Fruit fly (Drosophila melanogaster) whole organism, embryonic: ENCODE results near the gene MED22.

Source experiments
- Adf1 ChIP-seq: fragments of 200-800 bp; sonication (Bioruptor generic); IDR thresholded peaks from 2 replicates; pipeline ENCODE4 v1.3.6; 2022; ENCODE audit warnings: missing biosample characterization, missing genetic modification characterization
- Bdp1 ChIP-seq: fragments of 200-800 bp; sonication (Bioruptor generic); optimal IDR thresholded peaks from 3 replicates; lab custom pipeline; 2016; ENCODE audit warnings: missing biosample characterization, missing genetic modification characterization
- CG1024 ChIP-seq: fragments of 200-800 bp; sonication (Bioruptor generic); IDR thresholded peaks from 2 replicates; pipeline ENCODE4 v1.3.6; 2022; ENCODE audit warnings: missing biosample characterization, missing genetic modification characterization
- CG11456 ChIP-seq: fragments of 200-800 bp; sonication (Bioruptor generic); IDR thresholded peaks from 3 replicates; pipeline ENCODE4 v1.3.6; 2022; ENCODE audit warnings: missing biosample characterization, missing genetic modification characterization
- CG14441 ChIP-seq: fragments of 200-800 bp; sonication (Bioruptor generic); IDR thresholded peaks from 2 replicates; pipeline ENCODE4 v1.3.6; 2022; ENCODE audit warnings: missing biosample characterization, missing genetic modification characterization
- CG14860 ChIP-seq: fragments of 200-800 bp; sonication (Bioruptor generic); IDR thresholded peaks from 3 replicates; pipeline ENCODE4 v1.3.6; 2022; ENCODE audit warnings: missing biosample characterization, missing genetic modification characterization; ENCODE audit not compliant: partially characterized antibody
- CG15073 ChIP-seq: fragments of 200-800 bp; sonication (Bioruptor generic); optimal IDR thresholded peaks from 2 replicates; lab custom pipeline; 2016; ENCODE audit warnings: missing biosample characterization, missing genetic modification characterization
- CG15479 ChIP-seq: fragments of 200-800 bp; sonication (Bioruptor generic); optimal IDR thresholded peaks from 3 replicates; lab custom pipeline; 2019; ENCODE audit warnings: missing biosample characterization, mild to moderate bottlenecking, missing genetic modification characterization, moderate library complexity
- CG18599 ChIP-seq: fragments of 200-800 bp; sonication (Bioruptor generic); optimal IDR thresholded peaks from 3 replicates; lab custom pipeline; 2017; ENCODE audit warnings: missing biosample characterization, missing genetic modification characterization, mild to moderate bottlenecking, moderate library complexity, missing genetic modification reagents
- CG18764 ChIP-seq: fragments of 200-800 bp; sonication (Bioruptor generic); optimal IDR thresholded peaks from 3 replicates; lab custom pipeline; 2016; ENCODE audit warnings: missing biosample characterization, missing genetic modification characterization
- CG2875 ChIP-seq: fragments of 200-800 bp; sonication (Bioruptor generic); optimal IDR thresholded peaks from 2 replicates; lab custom pipeline; 2017; ENCODE audit warnings: missing biosample characterization, mild to moderate bottlenecking, missing genetic modification characterization, missing genetic modification reagents
- CG3065 ChIP-seq: fragments of 200-800 bp; sonication (Bioruptor generic); optimal IDR thresholded peaks from 2 replicates; lab custom pipeline; 2016; ENCODE audit warnings: missing biosample characterization, missing genetic modification characterization
- CG31365 ChIP-seq: fragments of 200-800 bp; sonication (Bioruptor generic); optimal IDR thresholded peaks from 2 replicates; lab custom pipeline; 2018; ENCODE audit warnings: missing biosample characterization, mild to moderate bottlenecking, missing genetic modification characterization
- CG3407 ChIP-seq: fragments of 200-800 bp; sonication (Bioruptor generic); optimal IDR thresholded peaks from 2 replicates; lab custom pipeline; 2018; ENCODE audit warnings: missing biosample characterization, mild to moderate bottlenecking, missing genetic modification characterization
- CG7786 ChIP-seq: fragments of 200-800 bp; sonication (Bioruptor generic); optimal IDR thresholded peaks from 2 replicates; lab custom pipeline; 2016; ENCODE audit warnings: missing biosample characterization, missing genetic modification characterization
- CG7963 ChIP-seq: fragments of 200-800 bp; sonication (Bioruptor generic); IDR thresholded peaks from 3 replicates; pipeline ENCODE4 v1.3.6; 2022; ENCODE audit warnings: missing biosample characterization, missing genetic modification characterization; ENCODE audit not compliant: partially characterized antibody
- CHES-1-like ChIP-seq: fragments of 200-800 bp; sonication (Bioruptor generic); optimal IDR thresholded peaks from 2 replicates; lab custom pipeline; 2016; ENCODE audit warnings: missing biosample characterization, missing genetic modification characterization
- D ChIP-seq, 2 experiments: fragments of 200-800 bp in 1 of 2; fragments of >200 bp in 1 of 2; sonication (Bioruptor generic) in 1 of 2; optimal IDR thresholded peaks; 2 replicates in 1 of 2; 3 replicates in 1 of 2; lab custom pipeline; 2017; ENCODE audit warnings: mild to moderate bottlenecking in 1 of 2, missing biosample characterization in 1 of 2, missing genetic modification characterization in 1 of 2, missing genetic modification reagents in 1 of 2
- Doc2 ChIP-seq: fragments of 200-800 bp; sonication (Bioruptor generic); IDR thresholded peaks from 2 replicates; pipeline ENCODE4 v1.3.6; 2022; ENCODE audit warnings: missing biosample characterization, missing genetic modification characterization
- E2f2 ChIP-seq: fragments of 200-800 bp; sonication (Bioruptor generic); IDR thresholded peaks from 2 replicates; pipeline ENCODE4 v1.3.6; 2022; ENCODE audit warnings: missing biosample characterization, missing genetic modification characterization
- GATAe ChIP-seq: fragments of 200-800 bp; sonication (Bioruptor generic); conservative IDR thresholded peaks from 2 replicates; pipeline ENCODE4 v1.3.6; 2022; ENCODE audit warnings: missing biosample characterization, missing genetic modification characterization
- HmgD ChIP-seq: fragments of 200-800 bp; sonication (Bioruptor generic); optimal IDR thresholded peaks from 3 replicates; lab custom pipeline; 2016; ENCODE audit warnings: missing biosample characterization, missing genetic modification characterization
- NFAT ChIP-seq: fragments of 200-800 bp; sonication (Bioruptor generic); IDR thresholded peaks from 2 replicates; pipeline ENCODE4 v1.3.6; 2022; ENCODE audit warnings: missing biosample characterization, missing genetic modification characterization
- Oaz ChIP-seq: fragments of 200-800 bp; sonication (Bioruptor generic); IDR thresholded peaks from 2 replicates; pipeline ENCODE4 v1.3.6; 2022; ENCODE audit warnings: missing biosample characterization, missing genetic modification characterization
- TFAM ChIP-seq: fragments of 200-800 bp; sonication (Bioruptor generic); optimal IDR thresholded peaks from 2 replicates; lab custom pipeline; 2017; ENCODE audit warnings: missing biosample characterization, missing genetic modification characterization, inconsistent platforms
- Xrp1 ChIP-seq: fragments of 200-800 bp; sonication (Bioruptor generic); IDR thresholded peaks from 2 replicates; pipeline ENCODE4 v1.3.6; 2022; ENCODE audit warnings: missing biosample characterization, missing genetic modification characterization
- ems ChIP-seq: fragments of 200-800 bp; sonication (Bioruptor generic); optimal IDR thresholded peaks from 3 replicates; lab custom pipeline; 2016; ENCODE audit warnings: missing biosample characterization, missing genetic modification characterization
- en ChIP-seq: fragments of 200-800 bp; sonication (Bioruptor generic); optimal IDR thresholded peaks from 2 replicates; lab custom pipeline; 2016; ENCODE audit warnings: missing biosample characterization, missing genetic modification characterization
- esg ChIP-seq: fragments of 200-800 bp; sonication (Bioruptor generic); conservative IDR thresholded peaks from 2 replicates; pipeline ENCODE4 v1.3.6; 2022; ENCODE audit warnings: missing biosample characterization, missing genetic modification characterization
- eve ChIP-seq, 2 experiments: fragments of >200 bp; optimal IDR thresholded peaks; 2 replicates each; lab custom pipeline; 2017; ENCODE audit warnings: missing biosample characterization in 2 of 2, missing genetic modification characterization in 2 of 2
- fd102C ChIP-seq: fragments of 200-800 bp; sonication (Bioruptor generic); optimal IDR thresholded peaks from 2 replicates; lab custom pipeline; 2018; ENCODE audit warnings: missing biosample characterization, mild to moderate bottlenecking, missing genetic modification characterization, moderate library complexity
- gcm ChIP-seq: fragments of 200-800 bp; sonication (Bioruptor generic); optimal IDR thresholded peaks from 2 replicates; lab custom pipeline; 2019; ENCODE audit warnings: missing biosample characterization, mild to moderate bottlenecking, missing genetic modification characterization, moderate library complexity
- gsb-n ChIP-seq: fragments of 200-800 bp; sonication (Bioruptor generic); optimal IDR thresholded peaks from 3 replicates; lab custom pipeline; 2018; ENCODE audit warnings: missing biosample characterization, mild to moderate bottlenecking, missing genetic modification characterization
- her ChIP-seq: fragments of 200-800 bp; sonication (Bioruptor generic); optimal IDR thresholded peaks from 2 replicates; lab custom pipeline; 2016; ENCODE audit warnings: missing biosample characterization, missing genetic modification characterization
- kay ChIP-seq: fragments of 200-800 bp; sonication (Bioruptor generic); optimal IDR thresholded peaks from 2 replicates; lab custom pipeline; 2016; ENCODE audit warnings: missing biosample characterization, missing genetic modification characterization
- kni ChIP-seq: fragments of 200-800 bp; sonication (Bioruptor generic); optimal IDR thresholded peaks from 3 replicates; lab custom pipeline; 2017; ENCODE audit warnings: mild to moderate bottlenecking, missing biosample characterization, missing genetic modification reagents, missing genetic modification characterization
- knrl ChIP-seq: fragments of 200-800 bp; sonication (Bioruptor generic); IDR thresholded peaks from 3 replicates; pipeline ENCODE4 v1.3.6; 2022; ENCODE audit warnings: missing biosample characterization, missing genetic modification characterization; ENCODE audit not compliant: partially characterized antibody
- luna ChIP-seq: fragments of 200-800 bp; sonication (Bioruptor generic); optimal IDR thresholded peaks from 2 replicates; lab custom pipeline; 2016; ENCODE audit warnings: missing biosample characterization, missing genetic modification characterization
- otp ChIP-seq: fragments of 200-800 bp; sonication (Bioruptor generic); IDR thresholded peaks from 3 replicates; pipeline ENCODE4, ENCODE4 v1.3.6; 2022; ENCODE audit warnings: missing biosample characterization, missing genetic modification characterization
- pros ChIP-seq: fragments of 200-800 bp; sonication (Bioruptor generic); optimal IDR thresholded peaks from 3 replicates; lab custom pipeline; 2019; ENCODE audit warnings: missing biosample characterization, mild to moderate bottlenecking, missing genetic modification characterization, moderate library complexity
- row ChIP-seq: fragments of 200-800 bp; sonication (Bioruptor generic); IDR thresholded peaks from 3 replicates; pipeline ENCODE4 v1.3.6; 2022; ENCODE audit warnings: missing biosample characterization, missing genetic modification characterization
- salm ChIP-seq: fragments of 200-800 bp; sonication (Bioruptor generic); optimal IDR thresholded peaks from 2 replicates; lab custom pipeline; 2018; ENCODE audit warnings: missing biosample characterization, mild to moderate bottlenecking, missing genetic modification characterization
- sens-2 ChIP-seq: fragments of 200-800 bp; sonication (Bioruptor generic); IDR thresholded peaks from 2 replicates; pipeline ENCODE4 v1.3.6; 2022; ENCODE audit warnings: missing biosample characterization, missing genetic modification characterization
- shn ChIP-seq: fragments of 200-800 bp; sonication (Bioruptor generic); optimal IDR thresholded peaks from 3 replicates; lab custom pipeline; 2016; ENCODE audit warnings: missing biosample characterization, missing genetic modification characterization
- sisA ChIP-seq: fragments of 200-800 bp; sonication (Bioruptor generic); IDR thresholded peaks from 2 replicates; pipeline ENCODE4 v1.3.6; 2022; ENCODE audit warnings: missing biosample characterization, missing genetic modification characterization
- tap ChIP-seq: fragments of 200-800 bp; optimal IDR thresholded peaks from 3 replicates; lab custom pipeline; 2019; ENCODE audit warnings: missing biosample characterization, mild to moderate bottlenecking, missing genetic modification characterization, moderate library complexity
- tio ChIP-seq: fragments of 200-800 bp; sonication (Bioruptor generic); optimal IDR thresholded peaks from 2 replicates; lab custom pipeline; 2017; ENCODE audit warnings: missing biosample characterization, missing genetic modification characterization, inconsistent platforms
- unpg ChIP-seq: fragments of 200-800 bp; sonication (Bioruptor generic); optimal IDR thresholded peaks from 3 replicates; lab custom pipeline; 2018; ENCODE audit warnings: missing biosample characterization, mild to moderate bottlenecking, missing genetic modification characterization, moderate library complexity
- wor ChIP-seq: fragments of 200-800 bp; sonication (Bioruptor generic); IDR thresholded peaks from 2 replicates; pipeline ENCODE4 v1.3.6; 2022; ENCODE audit warnings: missing biosample characterization, missing genetic modification characterization
- zfh1 ChIP-seq: fragments of 200-800 bp; sonication (Bioruptor generic); IDR thresholded peaks from 3 replicates; pipeline ENCODE4 v1.3.6; 2022; ENCODE audit warnings: missing biosample characterization, missing genetic modification characterization

Gene MED22

DNA sequence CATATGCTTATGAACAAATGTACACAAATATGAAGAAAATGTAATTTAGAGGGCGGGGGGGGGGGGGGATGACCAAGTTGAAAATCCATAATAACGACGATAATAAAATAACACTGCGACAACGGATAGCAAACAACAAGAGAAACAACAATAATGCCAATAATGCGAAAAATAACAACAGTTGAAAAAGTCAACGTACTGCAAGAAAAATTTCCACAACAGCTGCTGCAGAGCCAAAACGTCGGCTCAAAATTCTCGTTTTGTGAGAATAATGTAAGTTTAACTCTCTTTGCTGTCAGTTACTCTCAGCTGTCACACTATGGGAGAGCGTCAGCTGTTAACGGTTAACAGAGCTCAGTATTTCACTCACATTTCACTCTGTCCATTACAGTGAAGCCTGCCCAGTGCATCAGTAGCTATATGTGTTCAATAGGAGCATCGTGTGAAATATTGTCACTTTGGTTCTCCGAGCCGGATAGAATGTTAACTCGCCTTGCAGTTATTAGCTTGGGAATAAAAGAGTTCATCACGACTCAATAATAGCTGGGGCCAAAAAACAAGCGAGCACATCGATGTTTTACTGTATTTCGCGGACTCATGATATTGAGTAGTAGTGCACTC lies 27.1 kb upstream of the MED22 start (continued):
- no peak for TF ChIP-seq pros
- peak; percentile 64 for TF ChIP-seq CHES-1-like (GFP tag; lab: Kevin White, UChicago)
- TF ChIP-seq Adf1 (GFP tag; lab: Robert Waterston, UW): peak; percentile 33; the same call in 1 of the 2 replicates
- no peak for TF ChIP-seq otp (GFP tag; lab: Robert Waterston, UW)
- TF ChIP-seq kay (GFP tag; lab: Kevin White, UChicago): peak; percentile 43
- TF ChIP-seq zfh1 (GFP tag; lab: Robert Waterston, UW): peak; percentile 87
- TF ChIP-seq shn: peak; percentile 78
- peak; percentile 48 for TF ChIP-seq CG3407 (GFP tag; lab: Kevin White, UChicago)
- no peak; the same call in 1 of the 2 replicates for TF ChIP-seq GATAe (GFP tag; lab: Robert Waterston, UW)
- peak; percentile 84 for TF ChIP-seq CG18599 (GFP tag; lab: Kevin White, UChicago)
- TF ChIP-seq eve (GFP tag; optimal IDR thresholded peaks at IDR 0.05; lab: Kevin White, UChicago): peak in 1 of 2 experiments; percentile 94
- TF ChIP-seq CG2875: peak; percentile 53
- peak; percentile 47 for TF ChIP-seq CG31365 (tag; lab: Kevin White, UChicago)
- no peak for TF ChIP-seq CG15073 (GFP tag; lab: Kevin White, UChicago)
- peak; percentile 65 for TF ChIP-seq ems (GFP tag; lab: Kevin White, UChicago)
- TF ChIP-seq E2f2 (GFP tag; lab: Robert Waterston, UW): peak; percentile 56
- peak; percentile 73 for TF ChIP-seq tap (tag; lab: Kevin White, UChicago)
- TF ChIP-seq Doc2 (GFP tag; lab: Robert Waterston, UW): peak; percentile 25; the same call in 1 of the 2 replicates
- no peak for TF ChIP-seq kni (GFP tag; lab: Kevin White, UChicago)
- peak; percentile 53 for TF ChIP-seq salm
- peak; percentile 77 for TF ChIP-seq esg (GFP tag; lab: Robert Waterston, UW)
- peak; percentile 53 for TF ChIP-seq HmgD (GFP tag; lab: Kevin White, UChicago)
- TF ChIP-seq CG11456 (GFP tag; lab: Robert Waterston, UW): peak; percentile 67; the same call in 1 of the 3 replicates
- TF ChIP-seq wor (GFP tag; lab: Robert Waterston, UW): peak; percentile 54; the same call in 1 of the 2 replicates
- TF ChIP-seq CG14860 (GFP tag; lab: Robert Waterston, UW): no peak
- peak; percentile 85 for TF ChIP-seq her (GFP tag; lab: Kevin White, UChicago)
- TF ChIP-seq unpg (GFP tag; lab: Kevin White, UChicago): peak; percentile 90
- TF ChIP-seq CG1024 (GFP tag; lab: Robert Waterston, UW): peak; percentile 66
- TF ChIP-seq D (optimal IDR thresholded peaks at IDR 0.05; lab: Kevin White, UChicago): no peak
- TF ChIP-seq D (GFP tag; optimal IDR thresholded peaks at IDR 0.05; lab: Kevin White, UChicago): peak; percentile 51
- no peak for TF ChIP-seq TFAM (GFP tag; lab: Kevin White, UChicago)
- TF ChIP-seq Bdp1 (GFP tag; lab: Kevin White, UChicago): peak; percentile 60
- TF ChIP-seq gsb-n (tag; lab: Kevin White, UChicago): peak; percentile 56
- no peak for TF ChIP-seq knrl (GFP tag; lab: Robert Waterston, UW)
- TF ChIP-seq CG15479: no peak
- peak; percentile 57 for TF ChIP-seq CG18764 (GFP tag; lab: Kevin White, UChicago)
- TF ChIP-seq row: peak; percentile 95
- TF ChIP-seq sens-2: peak; percentile 53; the same call in 1 of the 2 replicates
- peak; percentile 69 for TF ChIP-seq gcm (GFP tag; lab: Kevin White, UChicago)
- TF ChIP-seq CG14441 (GFP tag; lab: Robert Waterston, UW): peak; percentile 87
- TF ChIP-seq tio (GFP tag; lab: Kevin White, UChicago): peak; percentile 38
- peak; percentile 70 for TF ChIP-seq NFAT (GFP tag; lab: Robert Waterston, UW)
- TF ChIP-seq CG3065 (GFP tag; lab: Kevin White, UChicago): peak; percentile 22
- peak; percentile 66 for TF ChIP-seq Oaz (GFP tag; lab: Robert Waterston, UW)
- TF ChIP-seq luna (GFP tag; lab: Kevin White, UChicago): peak; percentile 23
- TF ChIP-seq CG7786 (GFP tag; lab: Kevin White, UChicago): peak; percentile 78
- TF ChIP-seq fd102C (GFP tag; lab: Kevin White, UChicago): peak; percentile 17
- TF ChIP-seq en: peak; percentile 66
- peak; percentile 84 for TF ChIP-seq Xrp1 (GFP tag; lab: Robert Waterston, UW)
- no peak for TF ChIP-seq CG7963 (GFP tag; lab: Robert Waterston, UW)
- peak; percentile 83 for TF ChIP-seq sisA (GFP tag; lab: Robert Waterston, UW)
